Worm (Caenorhabditis elegans) whole organism, L1 larva: Measurements from ENCODE around the gene B0281.4.

Experiments
- dpl-1 ChIP-seq, 3 experiments: fragments of 150-350 bp in 2 of 3; sonication (generic microtip) in 1 of 3; optimal IDR thresholded peaks; 2 replicates each; lab custom pipeline; 2014 to 2017; ENCODE audit warnings: missing biosample characterization in 3 of 3, missing genetic modification characterization in 3 of 3, missing genetic modification reagents in 3 of 3
- egl-13 ChIP-seq: sonication (generic microtip); optimal IDR thresholded peaks from 2 replicates; lab custom pipeline; 2016; ENCODE audit warnings: missing genotype, missing genetic modification reagents, missing genetic modification characterization, missing compliant biosample characterization
- fkh-4 ChIP-seq: sonication (generic microtip); optimal IDR thresholded peaks from 2 replicates; lab custom pipeline; 2016; ENCODE audit warnings: missing compliant biosample characterization, missing genetic modification characterization, borderline replicate concordance
- fkh-8 ChIP-seq: sonication (generic microtip); optimal IDR thresholded peaks from 2 replicates; lab custom pipeline; 2016; ENCODE audit warnings: mild to moderate bottlenecking, missing genetic modification characterization, missing compliant biosample characterization
- fos-1 ChIP-seq: fragments of 150-350 bp; optimal IDR thresholded peaks from 2 replicates; lab custom pipeline; 2014; ENCODE audit warnings: missing biosample characterization, missing genetic modification characterization
- lin-35 ChIP-seq, 2 experiments: fragments of 150-350 bp; optimal IDR thresholded peaks; 2 replicates each; lab custom pipeline; 2014; ENCODE audit warnings: missing biosample characterization in 2 of 2, missing genetic modification characterization in 2 of 2, missing genetic modification reagents in 2 of 2
- lin-39 ChIP-seq: fragments of 150-350 bp; optimal IDR thresholded peaks from 2 replicates; lab custom pipeline; 2014; ENCODE audit warnings: missing biosample characterization, missing genetic modification reagents, missing genetic modification characterization
- lir-3 ChIP-seq: sonication (generic microtip); optimal IDR thresholded peaks from 2 replicates; lab custom pipeline; 2016; ENCODE audit warnings: mild to moderate bottlenecking, missing genetic modification characterization, moderate library complexity, missing compliant biosample characterization; ENCODE audit not compliant: poor library complexity
- nhr-20 ChIP-seq: sonication (generic microtip); optimal IDR thresholded peaks from 2 replicates; lab custom pipeline; 2016; ENCODE audit warnings: mild to moderate bottlenecking, missing genetic modification characterization, missing compliant biosample characterization
- nhr-28 ChIP-seq: fragments of 150-350 bp; optimal IDR thresholded peaks from 2 replicates; lab custom pipeline; 2014; ENCODE audit warnings: missing biosample characterization, missing genetic modification characterization
- nhr-76 ChIP-seq: sonication (generic microtip); optimal IDR thresholded peaks from 2 replicates; lab custom pipeline; 2017; ENCODE audit warnings: missing biosample characterization, missing genetic modification characterization
- nhr-85 ChIP-seq: sonication (generic microtip); peaks from one replicate; lab custom pipeline; 2016; ENCODE audit warnings: missing genetic modification characterization, inconsistent platforms, missing compliant biosample characterization
- zag-1 ChIP-seq: fragments of 150-350 bp; optimal IDR thresholded peaks from 2 replicates; lab custom pipeline; 2014; ENCODE audit warnings: missing biosample characterization, missing genetic modification characterization
- zip-4 ChIP-seq: fragments of 200-800 bp; sonication (Bioruptor generic); optimal IDR thresholded peaks from 2 replicates; lab custom pipeline; 2018; ENCODE audit warnings: mild to moderate bottlenecking, missing genetic modification characterization, moderate library complexity, missing compliant biosample characterization

ce11 chrII:2317883-2318357, 19.3 kb upstream of the B0281.4 start, which contains the start of the genes ZK1240.5 and ZK1240.9:
- TF ChIP-seq lin-35 (GFP tag; optimal IDR thresholded peaks at IDR 0.05; lab: Kevin White, UChicago) (no peak), nhr-85 (tag; lab: Kevin White, UChicago) (no peak), nhr-20 (no peak), lir-3 (tag; lab: Kevin White, UChicago) (no peak), lin-39 (tag; lab: Kevin White, UChicago) (no peak), egl-13 (tag; lab: Kevin White, UChicago) (no peak), nhr-28 (no peak), zag-1 (no peak), fos-1 (no peak), fkh-4 (tag; lab: Kevin White, UChicago) (no peak), dpl-1 (GFP tag; optimal IDR thresholded peaks at IDR 0.05; lab: Kevin White, UChicago) (no peak), nhr-76 (tag; lab: Kevin White, UChicago) (no peak), fkh-8 (tag; lab: Kevin White, UChicago) (no peak), zip-4 (GFP tag; lab: Kevin White, UChicago) (no peak)
